Fruit fly (Drosophila melanogaster) whole organism, prepupa: ENCODE data around the gene CG8119.

Source experiments
- CG10631 ChIP-seq: fragments of 200-800 bp; sonication (Bioruptor generic); optimal IDR thresholded peaks from 2 replicates; lab custom pipeline; 2016; ENCODE audit warnings: missing biosample characterization, missing genetic modification characterization
- CG11762 ChIP-seq: fragments of 200-800 bp; sonication (Bioruptor generic); optimal IDR thresholded peaks from 3 replicates; lab custom pipeline; 2016; ENCODE audit warnings: missing biosample characterization, missing genetic modification characterization; ENCODE audit not compliant: insufficient read depth
- CG11902 ChIP-seq: fragments of 200-800 bp; sonication (Bioruptor generic); optimal IDR thresholded peaks from 3 replicates; lab custom pipeline; 2016; ENCODE audit warnings: missing biosample characterization, missing genetic modification characterization
- CG15336 ChIP-seq: fragments of 200-800 bp; sonication (Bioruptor generic); IDR thresholded peaks from 2 replicates; pipeline ENCODE4 v1.3.6; 2022; ENCODE audit warnings: missing biosample characterization, missing genetic modification characterization
- CG1621 ChIP-seq: fragments of 200-800 bp; sonication (Bioruptor generic); optimal IDR thresholded peaks from 3 replicates; lab custom pipeline; 2018; ENCODE audit warnings: missing biosample characterization, mild to moderate bottlenecking, missing genetic modification characterization
- CG16779 ChIP-seq: fragments of 200-800 bp; sonication (Bioruptor generic); optimal IDR thresholded peaks from 3 replicates; lab custom pipeline; 2017; ENCODE audit warnings: missing biosample characterization, mild to moderate bottlenecking, missing genetic modification characterization
- CG3032 ChIP-seq: fragments of 200-800 bp; optimal IDR thresholded peaks from 2 replicates; lab custom pipeline; 2019; ENCODE audit warnings: missing biosample characterization, mild to moderate bottlenecking, missing genetic modification characterization, moderate library complexity
- CG31627 ChIP-seq: fragments of 200-800 bp; sonication (Bioruptor generic); optimal IDR thresholded peaks from 3 replicates; lab custom pipeline; 2016; ENCODE audit warnings: missing biosample characterization, missing genetic modification characterization
- CG32006 ChIP-seq: fragments of 200-800 bp; sonication (Bioruptor generic); optimal IDR thresholded peaks from 3 replicates; lab custom pipeline; 2017; ENCODE audit warnings: missing biosample characterization, mild to moderate bottlenecking, missing genetic modification characterization
- CG34406 ChIP-seq: fragments of 200-800 bp; sonication (Bioruptor generic); optimal IDR thresholded peaks from 3 replicates; lab custom pipeline; 2016; ENCODE audit warnings: missing biosample characterization, missing genetic modification characterization
- CG3919 ChIP-seq: fragments of 200-800 bp; sonication (Bioruptor generic); optimal IDR thresholded peaks from 3 replicates; lab custom pipeline; 2016; ENCODE audit warnings: missing biosample characterization, missing genetic modification characterization
- CG4318 ChIP-seq: fragments of 200-800 bp; sonication (Bioruptor generic); optimal IDR thresholded peaks from 3 replicates; lab custom pipeline; 2017; ENCODE audit warnings: missing biosample characterization, mild to moderate bottlenecking, missing genetic modification characterization
- CG6163 ChIP-seq: fragments of 200-800 bp; sonication (Bioruptor generic); IDR thresholded peaks from 3 replicates; pipeline ENCODE4 v1.3.6; 2022; ENCODE audit warnings: missing biosample characterization, missing genetic modification characterization
- CG6792 ChIP-seq: fragments of 200-800 bp; sonication (Bioruptor generic); optimal IDR thresholded peaks from 3 replicates; lab custom pipeline; 2016; ENCODE audit warnings: missing biosample characterization, missing genetic modification characterization
- CG6808 ChIP-seq: fragments of 200-800 bp; sonication (Bioruptor generic); optimal IDR thresholded peaks from 3 replicates; lab custom pipeline; 2017; ENCODE audit warnings: missing biosample characterization, missing genetic modification characterization, mild to moderate bottlenecking, moderate library complexity, missing genetic modification reagents
- CG6854 ChIP-seq: fragments of 200-800 bp; sonication (Bioruptor generic); optimal IDR thresholded peaks from 2 replicates; lab custom pipeline; 2017; ENCODE audit warnings: missing biosample characterization, mild to moderate bottlenecking, missing genetic modification characterization
- CG7368 ChIP-seq: fragments of 200-800 bp; sonication (Bioruptor generic); optimal IDR thresholded peaks from 3 replicates; lab custom pipeline; 2016; ENCODE audit warnings: missing biosample characterization, missing genetic modification characterization
- CG8119 ChIP-seq: fragments of 200-800 bp; sonication (Bioruptor generic); IDR thresholded peaks from 3 replicates; pipeline ENCODE4 v1.3.6; 2022; ENCODE audit warnings: missing biosample characterization, missing genetic modification characterization
- CG8319 ChIP-seq: fragments of 200-800 bp; sonication (Bioruptor generic); optimal IDR thresholded peaks from 3 replicates; lab custom pipeline; 2016; ENCODE audit warnings: missing biosample characterization, missing genetic modification characterization
- CG8632 ChIP-seq: fragments of 200-800 bp; sonication (Bioruptor generic); optimal IDR thresholded peaks from 3 replicates; lab custom pipeline; 2016; ENCODE audit warnings: missing biosample characterization, missing genetic modification characterization
- CG9139 ChIP-seq: fragments of 200-800 bp; sonication (Bioruptor generic); optimal IDR thresholded peaks from 3 replicates; lab custom pipeline; 2017; ENCODE audit warnings: missing biosample characterization, mild to moderate bottlenecking, missing genetic modification characterization
- Eip75B ChIP-seq: fragments of 200-800 bp; sonication (Bioruptor generic); optimal IDR thresholded peaks from 3 replicates; lab custom pipeline; 2016; ENCODE audit warnings: missing biosample characterization, missing genetic modification characterization
- Eip78C ChIP-seq: fragments of 200-800 bp; sonication (Bioruptor generic); peaks from one replicate; lab custom pipeline; 2016; ENCODE audit warnings: missing biosample characterization, missing genetic modification characterization
- Eip93F ChIP-seq: fragments of 200-800 bp; sonication (Bioruptor generic); optimal IDR thresholded peaks from 2 replicates; lab custom pipeline; 2016; ENCODE audit warnings: missing biosample characterization, mild to moderate bottlenecking, missing genetic modification characterization
- Gug ChIP-seq: fragments of 200-800 bp; sonication (Bioruptor generic); IDR thresholded peaks from 2 replicates; pipeline ENCODE4 v1.3.6; 2022; ENCODE audit warnings: missing biosample characterization, missing genetic modification characterization
- Hr38 ChIP-seq: sonication (Bioruptor generic); optimal IDR thresholded peaks from 2 replicates; lab custom pipeline; 2016; ENCODE audit warnings: missing biosample characterization, missing genetic modification characterization
- Hr39 ChIP-seq: fragments of 200-800 bp; sonication (Bioruptor generic); optimal IDR thresholded peaks from 2 replicates; lab custom pipeline; 2016; ENCODE audit warnings: missing biosample characterization, missing genetic modification characterization
- Hr4 ChIP-seq: fragments of 200-800 bp; sonication (Bioruptor generic); optimal IDR thresholded peaks from 3 replicates; lab custom pipeline; 2016; ENCODE audit warnings: missing biosample characterization, missing genetic modification characterization
- Lpt ChIP-seq: fragments of 200-800 bp; sonication (Bioruptor generic); optimal IDR thresholded peaks from 3 replicates; lab custom pipeline; 2016; ENCODE audit warnings: missing biosample characterization, missing genetic modification characterization
- Met ChIP-seq: fragments of 200-800 bp; sonication (Bioruptor generic); optimal IDR thresholded peaks from 3 replicates; lab custom pipeline; 2016; ENCODE audit warnings: missing biosample characterization, missing genetic modification characterization
- OdsH ChIP-seq: fragments of 200-800 bp; sonication (Bioruptor generic); optimal IDR thresholded peaks from 3 replicates; lab custom pipeline; 2016; ENCODE audit warnings: missing biosample characterization, missing genetic modification characterization
- Smox ChIP-seq: fragments of 200-800 bp; sonication (Bioruptor generic); optimal IDR thresholded peaks from 3 replicates; lab custom pipeline; 2016; ENCODE audit warnings: missing biosample characterization, missing genetic modification characterization
- Sox14 ChIP-seq: fragments of 200-800 bp; sonication (Bioruptor generic); optimal IDR thresholded peaks from 3 replicates; lab custom pipeline; 2016; ENCODE audit warnings: missing biosample characterization, missing genetic modification characterization
- cyc ChIP-seq: fragments of 200-800 bp; sonication (Bioruptor generic); optimal IDR thresholded peaks from 3 replicates; lab custom pipeline; 2016; ENCODE audit warnings: missing biosample characterization, missing genetic modification characterization
- dac ChIP-seq: fragments of 200-800 bp; sonication (Bioruptor generic); optimal IDR thresholded peaks from 2 replicates; lab custom pipeline; 2017; ENCODE audit warnings: missing biosample characterization, mild to moderate bottlenecking, missing genetic modification characterization
- dsx ChIP-seq: fragments of 200-800 bp; optimal IDR thresholded peaks from 3 replicates; lab custom pipeline; 2019; ENCODE audit warnings: missing biosample characterization, mild to moderate bottlenecking, missing genetic modification characterization, moderate library complexity; ENCODE audit not compliant: poor library complexity, severe bottlenecking
- eg ChIP-seq: fragments of 200-800 bp; sonication (Bioruptor generic); IDR thresholded peaks from 3 replicates; pipeline ENCODE4 v1.3.6; 2022; ENCODE audit warnings: missing biosample characterization, missing genetic modification characterization
- esn ChIP-seq: fragments of 200-800 bp; sonication (Bioruptor generic); optimal IDR thresholded peaks from 2 replicates; lab custom pipeline; 2016; ENCODE audit warnings: missing biosample characterization, mild to moderate bottlenecking, missing genetic modification characterization, moderate library complexity
- fd59A ChIP-seq: fragments of 200-800 bp; sonication (Bioruptor generic); optimal IDR thresholded peaks from 2 replicates; lab custom pipeline; 2017; ENCODE audit warnings: missing biosample characterization, mild to moderate bottlenecking, missing genetic modification characterization, missing genetic modification reagents
- fkh ChIP-seq: fragments of 200-800 bp; sonication (Bioruptor generic); optimal IDR thresholded peaks from 3 replicates; lab custom pipeline; 2017; ENCODE audit warnings: missing biosample characterization, mild to moderate bottlenecking, missing genetic modification characterization, moderate library complexity
- lz ChIP-seq: fragments of 200-800 bp; sonication (Bioruptor generic); optimal IDR thresholded peaks from 3 replicates; lab custom pipeline; 2016; ENCODE audit warnings: missing biosample characterization, missing genetic modification characterization
- net ChIP-seq: fragments of 200-800 bp; sonication (Bioruptor generic); optimal IDR thresholded peaks from 3 replicates; lab custom pipeline; 2016; ENCODE audit warnings: missing biosample characterization, missing genetic modification characterization
- pdm3 ChIP-seq: fragments of 200-800 bp; sonication (Bioruptor generic); optimal IDR thresholded peaks from 3 replicates; lab custom pipeline; 2016; ENCODE audit warnings: missing biosample characterization, missing genetic modification characterization
- spab ChIP-seq: fragments of 200-800 bp; sonication (Bioruptor generic); optimal IDR thresholded peaks from 2 replicates; lab custom pipeline; 2017; ENCODE audit warnings: missing biosample characterization, mild to moderate bottlenecking, missing genetic modification characterization, missing genetic modification reagents
- ss ChIP-seq, 2 experiments: fragments of 200-800 bp; sonication (Bioruptor generic); optimal IDR thresholded peaks; 2 replicates in 1 of 2; 3 replicates in 1 of 2; lab custom pipeline; 2017 to 2018; ENCODE audit warnings: mild to moderate bottlenecking in 2 of 2, missing biosample characterization in 2 of 2, missing genetic modification characterization in 2 of 2, moderate library complexity in 1 of 2
- svp ChIP-seq: fragments of 200-800 bp; sonication (Bioruptor generic); peaks from one replicate; lab custom pipeline; 2016; ENCODE audit warnings: missing biosample characterization, missing genetic modification characterization
- topi ChIP-seq: fragments of 200-800 bp; sonication (Bioruptor generic); optimal IDR thresholded peaks from 3 replicates; lab custom pipeline; 2016; ENCODE audit warnings: missing biosample characterization, missing genetic modification characterization
- vri ChIP-seq: fragments of 200-800 bp; sonication (Bioruptor generic); optimal IDR thresholded peaks from 3 replicates; lab custom pipeline; 2016; ENCODE audit warnings: missing biosample characterization, mild to moderate bottlenecking, missing genetic modification characterization

Gene CG8119

dm6 chrX:15617916-15618315 lies 44.5 kb upstream of the CG8119 start (continued):
- no peak for TF ChIP-seq CG31627
- TF ChIP-seq Sox14 (GFP tag; lab: Kevin White, UChicago) = peak; percentile 34
- TF ChIP-seq topi = peak; percentile 20
- peak; percentile 47 for TF ChIP-seq pdm3 (GFP tag; lab: Kevin White, UChicago)
- TF ChIP-seq CG11762 (GFP tag; lab: Kevin White, UChicago) = no peak
- peak; percentile 35 for TF ChIP-seq Smox (GFP tag; lab: Kevin White, UChicago)
- TF ChIP-seq esn (GFP tag; lab: Kevin White, UChicago) = peak; percentile 51
- TF ChIP-seq vri = peak; percentile 2
- TF ChIP-seq CG32006 (GFP tag; lab: Kevin White, UChicago) = peak; percentile 69
- peak; percentile 3 for TF ChIP-seq CG4318 (GFP tag; lab: Kevin White, UChicago)
- peak; percentile 52 for TF ChIP-seq Met (GFP tag; lab: Kevin White, UChicago)
- no peak for TF ChIP-seq CG16779 (tag; lab: Kevin White, UChicago)

DNA sequence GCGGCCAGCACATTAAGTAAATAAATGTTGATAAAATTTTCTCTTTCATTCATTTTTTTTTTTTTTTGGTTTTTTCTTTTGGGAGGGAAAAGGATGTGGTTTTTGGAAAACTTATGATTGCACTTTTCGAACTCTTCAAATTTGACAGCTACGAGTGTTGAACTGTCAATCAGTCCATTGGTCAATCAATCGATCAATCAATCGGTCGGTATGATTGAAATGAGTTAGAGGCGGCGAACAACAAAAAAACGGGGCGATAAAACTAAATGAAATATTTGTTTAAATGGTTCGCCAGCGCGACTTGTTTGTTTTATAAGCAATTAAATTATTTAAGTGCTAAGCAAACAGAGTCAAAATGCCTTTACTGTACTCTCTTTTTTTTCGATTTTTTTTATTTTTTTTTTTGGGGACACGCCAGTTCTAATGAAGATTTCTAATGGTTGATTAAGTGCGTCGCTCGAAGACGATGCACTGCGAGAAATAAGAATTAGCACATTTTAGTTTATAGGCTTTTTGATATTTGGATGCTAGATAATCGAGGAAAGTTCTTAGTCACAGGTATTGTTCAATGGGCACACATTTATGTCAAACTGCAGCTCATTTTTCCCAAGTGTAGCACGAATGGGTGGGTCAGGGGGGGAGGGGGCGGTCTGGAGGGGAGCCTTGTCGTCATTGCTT lies 43.3 kb upstream of the CG8119 start:
- TF ChIP-seq CG3032 (tag; lab: Kevin White, UChicago) = no peak
- TF ChIP-seq cyc = peak; percentile 9
- peak; percentile 2 for TF ChIP-seq CG11902
- no peak for TF ChIP-seq Met (GFP tag; lab: Kevin White, UChicago)
- no peak for TF ChIP-seq CG7368 (GFP tag; lab: Kevin White, UChicago)
- no peak; the same call in 2 of the 3 replicates for TF ChIP-seq CG8119 (GFP tag; lab: Robert Waterston, UW)
- TF ChIP-seq CG4318 (GFP tag; lab: Kevin White, UChicago) = peak; percentile 8
- peak; percentile 72 for TF ChIP-seq eg
- TF ChIP-seq CG1621 (tag; lab: Kevin White, UChicago) = no peak
- TF ChIP-seq Gug (GFP tag; lab: Robert Waterston, UW) = peak; percentile 47; the same call in 1 of the 2 replicates
- TF ChIP-seq CG16779 (tag; lab: Kevin White, UChicago) = no peak
- peak; percentile 8 for TF ChIP-seq topi
- no peak for TF ChIP-seq Hr38 (GFP tag; lab: Kevin White, UChicago)
- TF ChIP-seq dsx (GFP tag; lab: Kevin White, UChicago) = no peak
- no peak for TF ChIP-seq spab
- no peak for TF ChIP-seq svp (GFP tag; lab: Kevin White, UChicago)
- no peak for TF ChIP-seq Smox (GFP tag; lab: Kevin White, UChicago)
- TF ChIP-seq CG8632 (GFP tag; lab: Kevin White, UChicago) = no peak
- no peak for TF ChIP-seq Lpt (GFP tag; lab: Kevin White, UChicago)
- TF ChIP-seq CG9139 = no peak
- peak; percentile 23 for TF ChIP-seq esn (GFP tag; lab: Kevin White, UChicago)
- TF ChIP-seq CG10631 (GFP tag; lab: Kevin White, UChicago) = no peak
- TF ChIP-seq lz = no peak
- TF ChIP-seq OdsH = peak; percentile 23
- peak; percentile 31 for TF ChIP-seq CG6792 (GFP tag; lab: Kevin White, UChicago)
- TF ChIP-seq CG6163 (GFP tag; lab: Robert Waterston, UW) = peak; percentile 62; the same call in 1 of the 3 replicates
- no peak for TF ChIP-seq fkh (GFP tag; lab: Kevin White, UChicago)
- no peak for TF ChIP-seq CG6854
- no peak for TF ChIP-seq Eip93F (GFP tag; lab: Kevin White, UChicago)
- no peak for TF ChIP-seq CG6808 (GFP tag; lab: Kevin White, UChicago)
- TF ChIP-seq CG15336 (GFP tag; lab: Robert Waterston, UW) = peak; percentile 38; the same call in 1 of the 2 replicates
- peak; percentile 31 for TF ChIP-seq Hr39 (GFP tag; lab: Kevin White, UChicago)
- peak; percentile 11 for TF ChIP-seq CG34406
- no peak for TF ChIP-seq net (GFP tag; lab: Kevin White, UChicago)
- peak; percentile 13 for TF ChIP-seq Hr4 (GFP tag; lab: Kevin White, UChicago)
- no peak for TF ChIP-seq CG3919 (GFP tag; lab: Kevin White, UChicago)
- TF ChIP-seq dac (GFP tag; lab: Kevin White, UChicago) = no peak
- TF ChIP-seq Eip78C (GFP tag; lab: Kevin White, UChicago) = peak; percentile 37
- no peak for TF ChIP-seq Eip75B (GFP tag; lab: Kevin White, UChicago)
- no peak for TF ChIP-seq ss (GFP tag; optimal IDR thresholded peaks at IDR 0.05; lab: Kevin White, UChicago)
- TF ChIP-seq Sox14 (GFP tag; lab: Kevin White, UChicago) = no peak
- peak; percentile 16 for TF ChIP-seq pdm3 (GFP tag; lab: Kevin White, UChicago)
- no peak for TF ChIP-seq fd59A
- no peak for TF ChIP-seq CG8319 (GFP tag; lab: Kevin White, UChicago)
